Worm (Caenorhabditis elegans) whole organism, L1 larva: Measurements from ENCODE around the gene R11G1.2.

Source experiments
- ama-1 ChIP-seq: fragments of 150-350 bp; optimal IDR thresholded peaks from 2 replicates; lab custom pipeline; 2014
- ceh-90 ChIP-seq: sonication (generic microtip); optimal IDR thresholded peaks from 2 replicates; lab custom pipeline; 2016; ENCODE audit warnings: missing genetic modification characterization, missing compliant biosample characterization
- lin-39 ChIP-seq: fragments of 150-350 bp; optimal IDR thresholded peaks from 2 replicates; lab custom pipeline; 2014; ENCODE audit warnings: missing biosample characterization, missing genetic modification reagents, missing genetic modification characterization
- nhr-11 ChIP-seq: fragments of 150-350 bp; optimal IDR thresholded peaks from 2 replicates; lab custom pipeline; 2014; ENCODE audit warnings: missing biosample characterization, missing genetic modification characterization
- nhr-12 ChIP-seq: sonication (generic microtip); optimal IDR thresholded peaks from 2 replicates; lab custom pipeline; 2017; ENCODE audit warnings: missing biosample characterization, missing genetic modification characterization
- nhr-237 ChIP-seq: fragments of 150-350 bp; optimal IDR thresholded peaks from 2 replicates; lab custom pipeline; 2014; ENCODE audit warnings: missing biosample characterization, missing genetic modification characterization
- nhr-77 ChIP-seq: fragments of 150-350 bp; optimal IDR thresholded peaks from 2 replicates; lab custom pipeline; 2014; ENCODE audit warnings: missing biosample characterization, missing genetic modification characterization
- nhr-85 ChIP-seq: sonication (generic microtip); peaks from one replicate; lab custom pipeline; 2016; ENCODE audit warnings: missing genetic modification characterization, inconsistent platforms, missing compliant biosample characterization
- pqm-1 ChIP-seq: sonication (generic microtip); optimal IDR thresholded peaks from 3 replicates; lab custom pipeline; 2017; ENCODE audit warnings: missing biosample characterization, missing genetic modification characterization
- tbx-2 ChIP-seq: sonication (generic microtip); optimal IDR thresholded peaks from 2 replicates; lab custom pipeline; 2016; ENCODE audit warnings: missing genetic modification characterization, missing compliant biosample characterization
- unc-62 ChIP-seq: fragments of 150-350 bp; optimal IDR thresholded peaks from 2 replicates; lab custom pipeline; 2014; ENCODE audit warnings: missing biosample characterization, missing genetic modification reagents, missing genetic modification characterization
- ztf-11 ChIP-seq, 2 experiments: sonication (generic microtip); optimal IDR thresholded peaks; 2 replicates each; lab custom pipeline; 2016 to 2017; ENCODE audit warnings: missing genetic modification characterization in 2 of 2, missing biosample characterization in 1 of 2, missing compliant biosample characterization in 1 of 2
- ztf-4 ChIP-seq: fragments of 150-350 bp; optimal IDR thresholded peaks from 2 replicates; lab custom pipeline; 2014; ENCODE audit warnings: missing biosample characterization, missing genetic modification characterization

DNA sequence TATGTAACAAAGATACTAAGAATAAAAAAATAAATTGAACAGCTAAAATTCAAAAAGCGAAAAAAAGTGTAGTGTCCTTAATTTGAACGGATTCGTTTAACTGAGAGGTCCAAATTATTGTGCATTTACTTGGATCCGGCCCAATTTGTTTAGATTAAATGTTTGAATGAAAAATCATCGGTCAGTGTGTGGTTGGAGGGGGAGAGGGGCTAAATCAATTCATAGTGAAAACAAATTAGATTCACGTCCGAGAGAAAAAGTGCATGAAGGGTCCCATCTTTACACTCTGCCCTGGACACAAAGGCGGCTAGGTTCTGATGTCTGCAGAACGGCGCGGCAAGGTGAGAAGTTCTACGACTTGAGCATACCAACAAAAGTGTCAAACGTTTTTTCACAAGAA lies 31.6 kb upstream of the R11G1.2 start:
- TF ChIP-seq ama-1 = no peak
- no peak for TF ChIP-seq nhr-85 (tag; lab: Kevin White, UChicago)
- no peak for TF ChIP-seq nhr-237 (tag; lab: Kevin White, UChicago)
- no peak for TF ChIP-seq lin-39
- no peak for TF ChIP-seq ceh-90
- no peak for TF ChIP-seq ztf-4 (tag; lab: Kevin White, UChicago)
- no peak for TF ChIP-seq nhr-11 (tag; lab: Kevin White, UChicago)
- TF ChIP-seq unc-62 = no peak
- no peak for TF ChIP-seq tbx-2 (tag; lab: Kevin White, UChicago)
- no peak for TF ChIP-seq nhr-77 (tag; lab: Kevin White, UChicago)
- TF ChIP-seq ztf-11 (tag; optimal IDR thresholded peaks at IDR 0.05; lab: Kevin White, UChicago) = no peak
- no peak for TF ChIP-seq pqm-1 (tag; lab: Kevin White, UChicago)
- no peak for TF ChIP-seq nhr-12 (tag; lab: Kevin White, UChicago)
